Worm (Caenorhabditis elegans) whole organism, L2 larva: ENCODE measurements around the gene srr-8.

ENCODE experiments used
- C34F6.9 ChIP-seq: fragments of 150-350 bp; optimal IDR thresholded peaks from 2 replicates; lab custom pipeline; 2014; ENCODE audit warnings: missing biosample characterization, missing genetic modification characterization
- F13H6.1 ChIP-seq: sonication (generic microtip); optimal IDR thresholded peaks from 2 replicates; lab custom pipeline; 2016; ENCODE audit warnings: missing genetic modification characterization, missing compliant biosample characterization
- Y55F3AM.14 ChIP-seq: fragments of 200-800 bp; sonication (Bioruptor generic); optimal IDR thresholded peaks from 2 replicates; lab custom pipeline; 2018; ENCODE audit warnings: mild to moderate bottlenecking, missing genetic modification characterization, missing compliant biosample characterization
- alr-1 ChIP-seq: fragments of 150-350 bp; optimal IDR thresholded peaks from 2 replicates; lab custom pipeline; 2014; ENCODE audit warnings: missing biosample characterization, missing genetic modification characterization
- aly-2 ChIP-seq: fragments of 150-350 bp; optimal IDR thresholded peaks from 2 replicates; lab custom pipeline; 2014; ENCODE audit warnings: missing biosample characterization, missing genetic modification characterization
- ama-1 ChIP-seq: fragments of 150-350 bp; optimal IDR thresholded peaks from 2 replicates; lab custom pipeline; 2018; ENCODE audit warnings: inconsistent platforms
- blmp-1 ChIP-seq: sonication (generic microtip); optimal IDR thresholded peaks from 2 replicates; lab custom pipeline; 2017; ENCODE audit warnings: missing genetic modification characterization, mild to moderate bottlenecking, missing compliant biosample characterization, antibody characterized with exemption, moderate library complexity; ENCODE audit not compliant: insufficient read depth
- ceh-82 ChIP-seq: fragments of 150-350 bp; optimal IDR thresholded peaks from 2 replicates; lab custom pipeline; 2014; ENCODE audit warnings: missing biosample characterization, missing genetic modification characterization
- crh-2 ChIP-seq: sonication (generic microtip); optimal IDR thresholded peaks from 2 replicates; lab custom pipeline; 2017; ENCODE audit warnings: missing biosample characterization, missing genetic modification characterization
- dmd-4 ChIP-seq: sonication (generic microtip); optimal IDR thresholded peaks from 2 replicates; lab custom pipeline; 2017; ENCODE audit warnings: missing biosample characterization, missing genetic modification characterization
- egl-27 ChIP-seq: sonication (generic microtip); optimal IDR thresholded peaks from 3 replicates; lab custom pipeline; 2017; ENCODE audit warnings: missing biosample characterization, missing genetic modification reagents, missing genetic modification characterization
- elt-1 ChIP-seq: fragments of 150-350 bp; optimal IDR thresholded peaks from 2 replicates; lab custom pipeline; 2014; ENCODE audit warnings: missing biosample characterization, missing genetic modification characterization
- elt-3 ChIP-seq: sonication (generic microtip); optimal IDR thresholded peaks from 2 replicates; lab custom pipeline; 2017; ENCODE audit warnings: missing biosample characterization, missing genetic modification characterization
- fos-1 ChIP-seq: fragments of 150-350 bp; optimal IDR thresholded peaks from 2 replicates; lab custom pipeline; 2014; ENCODE audit warnings: missing biosample characterization, missing genetic modification characterization
- lin-11 ChIP-seq: fragments of 150-350 bp; sonication (generic microtip); optimal IDR thresholded peaks from 2 replicates; lab custom pipeline; 2014; ENCODE audit warnings: missing biosample characterization, missing genetic modification characterization, inconsistent platforms, mixed read lengths
- lin-13 ChIP-seq: fragments of 150-350 bp; optimal IDR thresholded peaks from 2 replicates; lab custom pipeline; 2014; ENCODE audit warnings: missing biosample characterization, missing genetic modification reagents, missing genetic modification characterization
- lin-39 ChIP-seq: fragments of 150-350 bp; optimal IDR thresholded peaks from 2 replicates; lab custom pipeline; 2014; ENCODE audit warnings: missing biosample characterization, missing genetic modification reagents, missing genetic modification characterization
- lsy-2 ChIP-seq, 2 experiments: fragments of 150-350 bp in 1 of 2; sonication (generic microtip) in 1 of 2; optimal IDR thresholded peaks; 2 replicates each; lab custom pipeline; 2014 to 2017; ENCODE audit warnings: missing biosample characterization in 2 of 2, missing genetic modification characterization in 2 of 2
- mab-5 ChIP-seq: fragments of 150-350 bp; optimal IDR thresholded peaks from 2 replicates; lab custom pipeline; 2014; ENCODE audit warnings: missing biosample characterization, missing genetic modification characterization
- mbf-1 ChIP-seq: sonication (generic microtip); optimal IDR thresholded peaks from 2 replicates; lab custom pipeline; 2017; ENCODE audit warnings: missing biosample characterization, missing genetic modification characterization
- mdl-1 ChIP-seq, 2 experiments: fragments of 150-350 bp in 1 of 2; sonication (generic microtip) in 1 of 2; optimal IDR thresholded peaks; 2 replicates each; lab custom pipeline; 2017; ENCODE audit warnings: missing biosample characterization in 2 of 2, missing genetic modification characterization in 2 of 2
- nhr-11 ChIP-seq: fragments of 150-350 bp; optimal IDR thresholded peaks from 2 replicates; lab custom pipeline; 2014; ENCODE audit warnings: missing biosample characterization, missing genetic modification characterization
- nhr-12 ChIP-seq: fragments of 150-350 bp; optimal IDR thresholded peaks from 2 replicates; lab custom pipeline; 2014; ENCODE audit warnings: missing biosample characterization, missing genetic modification characterization
- nhr-129 ChIP-seq: fragments of 150-350 bp; optimal IDR thresholded peaks from 2 replicates; lab custom pipeline; 2014; ENCODE audit warnings: missing biosample characterization, missing genetic modification characterization
- nhr-23 ChIP-seq: fragments of 150-350 bp; optimal IDR thresholded peaks from 2 replicates; lab custom pipeline; 2014; ENCODE audit warnings: missing biosample characterization, missing genetic modification reagents, missing genetic modification characterization
- nhr-25 ChIP-seq: fragments of 150-350 bp; sonication (generic microtip); optimal IDR thresholded peaks from 3 replicates; lab custom pipeline; 2014; ENCODE audit warnings: missing biosample characterization, missing genetic modification characterization
- peb-1 ChIP-seq: fragments of 150-350 bp; optimal IDR thresholded peaks from 2 replicates; lab custom pipeline; 2014; ENCODE audit warnings: missing biosample characterization, missing genetic modification characterization
- sem-4 ChIP-seq: fragments of 150-350 bp; optimal IDR thresholded peaks from 2 replicates; lab custom pipeline; 2014; ENCODE audit warnings: missing biosample characterization, missing genetic modification reagents, missing genetic modification characterization
- sma-9 ChIP-seq, 2 experiments: fragments of 150-350 bp in 1 of 2; sonication (generic microtip) in 1 of 2; optimal IDR thresholded peaks; 2 replicates each; lab custom pipeline; 2014 to 2016; ENCODE audit warnings: missing genetic modification characterization in 2 of 2, mild to moderate bottlenecking in 1 of 2, missing biosample characterization in 1 of 2, missing compliant biosample characterization in 1 of 2, missing genetic modification reagents in 1 of 2, moderate library complexity in 1 of 2
- unc-55 ChIP-seq: fragments of 150-350 bp; sonication (generic microtip); optimal IDR thresholded peaks from 3 replicates; lab custom pipeline; 2014; ENCODE audit warnings: missing biosample characterization, missing genetic modification reagents, missing genetic modification characterization
- unc-62 ChIP-seq: fragments of 150-350 bp; optimal IDR thresholded peaks from 2 replicates; lab custom pipeline; 2014; ENCODE audit warnings: missing biosample characterization, missing genetic modification reagents, missing genetic modification characterization
- zag-1 ChIP-seq: fragments of 150-350 bp; optimal IDR thresholded peaks from 2 replicates; lab custom pipeline; 2014; ENCODE audit warnings: missing biosample characterization, missing genetic modification characterization
- ztf-1 ChIP-seq: fragments of 200-800 bp; sonication (Bioruptor generic); conservative IDR thresholded peaks from 2 replicates; pipeline ENCODE4 v1.3.6; 2022; ENCODE audit warnings: missing genetic modification characterization, missing compliant biosample characterization
- ztf-11 ChIP-seq: sonication (generic microtip); optimal IDR thresholded peaks from 2 replicates; lab custom pipeline; 2017; ENCODE audit warnings: missing biosample characterization, missing genetic modification characterization

Gene srr-8

ce11 chrV:5030715-5031114 is 29.2 kb downstream of the srr-8 start, which contains the start of gene swt-7:
TSS of gene swt-7 (minus strand) at chrV:5030815.
- no peak for TF ChIP-seq aly-2 (tag; lab: Kevin White, UChicago)
- no peak for TF ChIP-seq crh-2
- TF ChIP-seq nhr-129 (tag; lab: Kevin White, UChicago) = no peak
- TF ChIP-seq nhr-11 (tag; lab: Kevin White, UChicago) = no peak
- no peak for TF ChIP-seq elt-1
- TF ChIP-seq ceh-82 (tag; lab: Kevin White, UChicago) = no peak
- no peak for TF ChIP-seq C34F6.9
- no peak for TF ChIP-seq dmd-4
- TF ChIP-seq nhr-23 (tag; lab: Kevin White, UChicago) = no peak
- TF ChIP-seq nhr-12 (tag; lab: Kevin White, UChicago) = no peak
- TF ChIP-seq zag-1 (tag; lab: Kevin White, UChicago) = no peak
- TF ChIP-seq elt-3 (tag; lab: Kevin White, UChicago) = no peak

ce11 chrV:5031764-5032163 is 30.3 kb downstream of the srr-8 start:
- TF ChIP-seq fos-1 (tag; lab: Kevin White, UChicago) = no peak
- no peak for TF ChIP-seq mdl-1 (tag; optimal IDR thresholded peaks at IDR 0.05; lab: Kevin White, UChicago)
- TF ChIP-seq egl-27 (tag; lab: Kevin White, UChicago) = no peak
- no peak for TF ChIP-seq lin-13 (GFP tag; lab: Kevin White, UChicago)
- no peak for TF ChIP-seq peb-1 (tag; lab: Kevin White, UChicago)
- TF ChIP-seq unc-55 = no peak
- no peak for TF ChIP-seq F13H6.1
- no peak for TF ChIP-seq ama-1
- no peak for TF ChIP-seq lin-11
- TF ChIP-seq elt-3 (tag; lab: Kevin White, UChicago) = no peak
- TF ChIP-seq unc-62 (GFP tag; lab: Kevin White, UChicago) = no peak
- no peak for TF ChIP-seq lin-39
- no peak for TF ChIP-seq sma-9 (GFP tag; optimal IDR thresholded peaks at IDR 0.05; lab: Kevin White, UChicago)
- TF ChIP-seq sma-9 (tag; optimal IDR thresholded peaks at IDR 0.05; lab: Kevin White, UChicago) = no peak
- no peak for TF ChIP-seq crh-2

DNA sequence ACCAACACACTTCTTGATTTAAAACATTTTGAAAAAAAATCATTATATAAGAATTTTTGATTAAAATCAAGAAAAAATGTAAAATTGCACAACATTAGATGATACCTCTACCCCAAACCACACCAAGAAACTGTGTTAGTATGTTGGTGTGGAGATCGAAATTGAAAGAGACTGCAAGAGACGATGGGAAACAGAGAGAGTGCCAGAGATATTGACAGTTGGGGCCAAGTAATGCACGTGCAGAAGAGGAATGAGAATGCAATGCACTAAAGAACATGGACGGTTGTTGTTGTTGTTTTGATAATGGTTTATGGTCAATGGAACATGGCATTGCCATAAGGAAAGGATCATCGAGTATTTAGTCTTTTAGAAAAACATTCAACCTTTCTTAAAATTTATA is 30.7 kb downstream of the srr-8 start:
- TF ChIP-seq F13H6.1 = peak; percentile 15
- peak; percentile 13 for TF ChIP-seq crh-2
- peak; percentile 66 for TF ChIP-seq sma-9 (GFP tag; optimal IDR thresholded peaks at IDR 0.05; lab: Kevin White, UChicago)
- no peak for TF ChIP-seq sma-9 (tag; optimal IDR thresholded peaks at IDR 0.05; lab: Kevin White, UChicago)
- TF ChIP-seq nhr-129 (tag; lab: Kevin White, UChicago) = peak; percentile 72
- TF ChIP-seq peb-1 (tag; lab: Kevin White, UChicago) = no peak
- no peak for TF ChIP-seq ztf-1 (GFP tag; lab: Robert Waterston, UW)
- TF ChIP-seq mab-5 (tag; lab: Kevin White, UChicago) = no peak
- TF ChIP-seq fos-1 (tag; lab: Kevin White, UChicago) = peak; percentile 24
- peak; percentile 53 to 62 for TF ChIP-seq mdl-1 (tag; optimal IDR thresholded peaks at IDR 0.05; lab: Kevin White, UChicago)

ce11 chrV:5033099-5033498 is 31.6 kb downstream of the srr-8 start, which contains the start of gene K11D12.13:
TSS of gene K11D12.13 (plus strand) at chrV:5033399.
- TF ChIP-seq blmp-1 (tag; lab: Kevin White, UChicago) (no peak), unc-62 (GFP tag; lab: Kevin White, UChicago) (no peak), Y55F3AM.14 (no peak), nhr-25 (tag; lab: Kevin White, UChicago) (no peak), elt-1 (no peak), nhr-23 (tag; lab: Kevin White, UChicago) (no peak), lin-11 (no peak), nhr-129 (tag; lab: Kevin White, UChicago) (no peak), sma-9 (GFP tag; optimal IDR thresholded peaks at IDR 0.05; lab: Kevin White, UChicago) (no peak), sma-9 (tag; optimal IDR thresholded peaks at IDR 0.05; lab: Kevin White, UChicago) (no peak), dmd-4 (no peak), mbf-1 (tag; lab: Kevin White, UChicago) (no peak), sem-4 (no peak), ztf-11 (no peak), ceh-82 (tag; lab: Kevin White, UChicago) (no peak), fos-1 (tag; lab: Kevin White, UChicago) (no peak), alr-1 (tag; lab: Kevin White, UChicago) (no peak), lsy-2 (tag; optimal IDR thresholded peaks at IDR 0.05; lab: Kevin White, UChicago) (no peak), nhr-12 (tag; lab: Kevin White, UChicago) (no peak)
